Fruit fly (Drosophila melanogaster): Measurements from ENCODE around the gene CG17572.

dm6 chr2L:19041590-19041989 lies 32.4 kb downstream of the CG17572 start, which contains the start of gene Catsup:
- TF ChIP-seq pan (optimal IDR thresholded peaks at IDR 0.05) (no peak), EcR (GFP tag; optimal IDR thresholded peaks at IDR 0.05) (no peak), psq (optimal IDR thresholded peaks at IDR 0.05) (no peak), usp (GFP tag; optimal IDR thresholded peaks at IDR 0.05) (no peak), CG8478 (optimal IDR thresholded peaks at IDR 0.05) (no peak)
